Fruit fly (Drosophila melanogaster) whole organism, embryonic: ENCODE measurements around the gene CG17612.

ENCODE experiments used
- CG6254 ChIP-seq: fragments of 200-800 bp; sonication (Bioruptor generic); optimal IDR thresholded peaks from 3 replicates; lab custom pipeline; 2017; ENCODE audit warnings: mild to moderate bottlenecking, missing biosample characterization, missing genetic modification reagents, missing genetic modification characterization
- CG9727 ChIP-seq: fragments of 200-800 bp; sonication (Bioruptor generic); optimal IDR thresholded peaks from 3 replicates; lab custom pipeline; 2017; ENCODE audit warnings: missing biosample characterization, mild to moderate bottlenecking, missing genetic modification characterization
- H15 ChIP-seq: fragments of 200-800 bp; sonication (Bioruptor generic); IDR thresholded peaks from 3 replicates; pipeline ENCODE4 v1.3.6; 2022; ENCODE audit warnings: missing biosample characterization, missing genetic modification characterization
- Hand ChIP-seq: fragments of 200-800 bp; sonication (Bioruptor generic); optimal IDR thresholded peaks from 2 replicates; lab custom pipeline; 2017; ENCODE audit warnings: mild to moderate bottlenecking, missing biosample characterization, missing genetic modification reagents, missing genetic modification characterization
- MESR4 ChIP-seq: fragments of 200-800 bp; sonication (Bioruptor generic); optimal IDR thresholded peaks from 2 replicates; lab custom pipeline; 2018; ENCODE audit warnings: missing biosample characterization, mild to moderate bottlenecking, missing genetic modification characterization, moderate library complexity
- Nf-YA ChIP-seq: fragments of 200-800 bp; sonication (Bioruptor generic); IDR thresholded peaks from 2 replicates; pipeline ENCODE4 v1.3.6; 2022; ENCODE audit warnings: missing biosample characterization, missing genetic modification characterization
- Rx ChIP-seq: fragments of 200-800 bp; sonication (Bioruptor generic); IDR thresholded peaks from 2 replicates; pipeline ENCODE4 v1.3.6; 2022; ENCODE audit warnings: missing biosample characterization, missing genetic modification characterization
- mirr ChIP-seq: fragments of 200-800 bp; sonication (Bioruptor generic); optimal IDR thresholded peaks from 3 replicates; lab custom pipeline; 2018; ENCODE audit warnings: missing biosample characterization, mild to moderate bottlenecking, missing genetic modification characterization
- ro ChIP-seq: fragments of 200-800 bp; sonication (Bioruptor generic); IDR thresholded peaks from 2 replicates; pipeline ENCODE4 v1.3.6; 2022; ENCODE audit warnings: missing biosample characterization, missing genetic modification characterization

DNA sequence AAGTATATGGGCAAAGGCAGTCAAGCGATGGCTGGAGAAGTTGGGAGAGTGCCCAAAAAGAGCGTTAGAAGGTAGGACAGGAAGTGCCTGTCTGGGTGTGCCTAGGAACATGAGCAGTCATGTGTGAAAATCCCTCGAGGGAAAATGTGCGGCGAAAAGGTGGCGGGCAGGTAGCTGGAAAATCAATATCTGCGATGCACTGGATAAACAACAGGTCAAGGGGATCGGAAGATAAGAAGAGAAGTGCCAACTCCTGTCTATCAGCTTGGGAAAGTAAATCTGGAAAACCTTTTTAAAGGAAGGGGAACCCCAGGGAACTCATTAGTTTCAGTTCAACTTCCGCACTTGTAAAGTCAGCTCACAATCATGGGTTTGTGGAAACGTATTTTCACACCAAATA lies 4.2 kb downstream of the CG17612 start:
- TF ChIP-seq Rx (GFP tag; lab: Robert Waterston, UW) (no peak), CG6254 (GFP tag; lab: Kevin White, UChicago) (no peak), ro (GFP tag; lab: Robert Waterston, UW) (no peak), Hand (no peak), H15 (GFP tag; lab: Robert Waterston, UW) (no peak), CG9727 (GFP tag; lab: Kevin White, UChicago) (no peak), Nf-YA (GFP tag; lab: Robert Waterston, UW) (no peak), mirr (GFP tag; lab: Kevin White, UChicago) (no peak), MESR4 (GFP tag; lab: Kevin White, UChicago) (no peak)
